Worm (Caenorhabditis elegans) whole organism, L2 larva: Measurements from ENCODE around the gene lgc-9.

Experiments
- ZK546.5 ChIP-seq: sonication (generic microtip); optimal IDR thresholded peaks from 2 replicates; lab custom pipeline; 2017; ENCODE audit warnings: missing biosample characterization, missing genetic modification characterization
- elt-1 ChIP-seq: fragments of 150-350 bp; optimal IDR thresholded peaks from 2 replicates; lab custom pipeline; 2014; ENCODE audit warnings: missing biosample characterization, missing genetic modification characterization
- elt-3 ChIP-seq: sonication (generic microtip); optimal IDR thresholded peaks from 2 replicates; lab custom pipeline; 2017; ENCODE audit warnings: missing biosample characterization, missing genetic modification characterization
- lin-13 ChIP-seq: fragments of 150-350 bp; optimal IDR thresholded peaks from 2 replicates; lab custom pipeline; 2014; ENCODE audit warnings: missing biosample characterization, missing genetic modification reagents, missing genetic modification characterization
- nhr-10 ChIP-seq: sonication (generic microtip); optimal IDR thresholded peaks from 2 replicates; lab custom pipeline; 2017; ENCODE audit warnings: missing biosample characterization, missing genetic modification characterization
- nhr-77 ChIP-seq: fragments of 150-350 bp; optimal IDR thresholded peaks from 2 replicates; lab custom pipeline; 2014; ENCODE audit warnings: missing biosample characterization, missing genetic modification characterization
- snpc-4 ChIP-seq: fragments of 150-350 bp; optimal IDR thresholded peaks from 2 replicates; lab custom pipeline; 2014; ENCODE audit warnings: missing biosample characterization, missing genetic modification characterization
- ztf-4 ChIP-seq: fragments of 150-350 bp; optimal IDR thresholded peaks from 2 replicates; lab custom pipeline; 2014; ENCODE audit warnings: missing biosample characterization, missing genetic modification characterization

ce11 chrIV:3384593-3384992, 30.9 kb upstream of the lgc-9 start:
- TF ChIP-seq elt-3 (tag; lab: Kevin White, UChicago) (no peak), snpc-4 (tag; lab: Kevin White, UChicago) (peak; percentile 25), ZK546.5 (tag; lab: Kevin White, UChicago) (no peak), elt-1 (tag; lab: Kevin White, UChicago) (no peak), lin-13 (GFP tag; lab: Kevin White, UChicago) (peak; percentile 81), ztf-4 (tag; lab: Kevin White, UChicago) (peak; percentile 81), nhr-77 (tag; lab: Kevin White, UChicago) (no peak), nhr-10 (peak; percentile 9)
